Worm (Caenorhabditis elegans): ENCODE data around the gene tag-151.

DNA sequence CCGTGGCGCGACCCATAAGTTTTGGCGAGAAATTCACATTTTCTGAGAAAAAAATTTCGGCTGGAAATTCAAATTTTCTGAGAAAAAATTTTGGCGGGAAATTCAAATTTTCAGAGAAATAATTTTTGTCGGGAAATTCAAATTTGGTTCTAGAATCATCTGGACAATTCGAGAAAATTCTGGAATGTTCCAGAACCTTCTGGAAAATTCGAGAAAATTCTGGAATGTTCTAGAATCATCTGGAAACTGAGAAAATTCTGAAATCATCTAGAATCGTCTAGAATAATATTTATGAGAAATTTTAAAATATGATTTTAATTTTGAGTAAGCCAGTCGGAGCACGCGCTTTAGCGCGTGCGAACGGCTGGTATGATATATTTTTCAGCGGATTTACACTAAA lies 25.2 kb upstream of the tag-151 start:
- TF ChIP-seq lin-39 (tag; optimal IDR thresholded peaks at IDR 0.05) (no peak), R02D3.7 (tag; optimal IDR thresholded peaks at IDR 0.05) (no peak), skn-1 (tag; optimal IDR thresholded peaks at IDR 0.05) (no peak), dmd-4 (tag; optimal IDR thresholded peaks at IDR 0.05) (no peak), unc-62 (GFP tag; optimal IDR thresholded peaks at IDR 0.05) (no peak), unc-39 (tag; optimal IDR thresholded peaks at IDR 0.05) (no peak), fos-1 (tag; optimal IDR thresholded peaks at IDR 0.05) (no peak), lin-13 (GFP tag; optimal IDR thresholded peaks at IDR 0.05) (no peak), nhr-77 (tag; optimal IDR thresholded peaks at IDR 0.05) (no peak)

Data from whole organism, L2 larva.